Worm (Caenorhabditis elegans): Measurements from ENCODE around the gene frpr-1.

ce11 chrX:8155969-8156368 is 26.5 kb upstream of the frpr-1 start:
- TF ChIP-seq ama-1 (optimal IDR thresholded peaks at IDR 0.05), result no peak
- TF ChIP-seq ceh-36 (tag; optimal IDR thresholded peaks at IDR 0.05), result peak; percentile 93
- peak; percentile 71 for TF ChIP-seq hmbx-1 (tag; optimal IDR thresholded peaks at IDR 0.05)
- peak; percentile 46 for TF ChIP-seq ets-7 (tag; optimal IDR thresholded peaks at IDR 0.05)
- peak; percentile 99 for TF ChIP-seq sea-1 (GFP tag; conservative IDR thresholded peaks at IDR 0.05)
- TF ChIP-seq tbx-37 (GFP tag; conservative IDR thresholded peaks at IDR 0.05), result peak; percentile 94
- TF ChIP-seq ceh-13 (GFP tag; optimal IDR thresholded peaks at IDR 0.05), result peak; percentile 83
- TF ChIP-seq flt-1 (GFP tag; IDR thresholded peaks at IDR 0.05), result peak; percentile 96
- TF ChIP-seq hnd-1 (tag; optimal IDR thresholded peaks at IDR 0.05), result peak; percentile 46
- peak; percentile 91 for TF ChIP-seq tbx-11 (GFP tag; IDR thresholded peaks at IDR 0.05)
- peak; percentile 87 for TF ChIP-seq B0310.2 (tag; optimal IDR thresholded peaks at IDR 0.05)
